Worm (Caenorhabditis elegans): ENCODE data around the gene trap-2.

DNA sequence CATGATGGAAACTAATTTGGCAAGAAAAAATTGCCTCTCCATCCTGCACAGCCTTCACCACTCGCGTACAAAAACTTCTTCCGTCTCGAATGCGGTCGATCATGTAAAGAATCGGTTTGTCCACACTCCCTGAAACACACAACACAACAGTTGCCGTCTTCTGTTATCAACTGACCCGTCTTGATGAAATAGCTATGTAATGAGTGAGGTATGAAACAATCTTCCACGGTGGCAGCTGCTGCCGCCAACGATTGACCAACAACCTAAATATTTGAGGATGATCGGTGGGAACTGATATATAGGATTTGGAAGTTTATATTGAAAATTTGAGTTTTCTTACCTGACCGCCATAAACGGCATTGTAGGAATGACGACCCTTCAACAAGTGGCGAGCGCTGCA is 44.4 kb upstream of the trap-2 start:
- TF ChIP-seq ces-1 (GFP tag; optimal IDR thresholded peaks at IDR 0.05) (no peak), mab-5 (tag; optimal IDR thresholded peaks at IDR 0.05) (no peak), lsy-2 (tag; optimal IDR thresholded peaks at IDR 0.05) (no peak), lin-32 (GFP tag; optimal IDR thresholded peaks at IDR 0.05) (no peak), nhr-12 (tag; optimal IDR thresholded peaks at IDR 0.05) (no peak)
